Worm (Caenorhabditis elegans) whole organism, L1 larva: ENCODE results near the gene C45B11.2.

ENCODE experiments used
- aly-2 ChIP-seq: fragments of 150-350 bp; optimal IDR thresholded peaks from 2 replicates; lab custom pipeline; 2014; ENCODE audit warnings: missing biosample characterization, missing genetic modification characterization
- ama-1 ChIP-seq: fragments of 150-350 bp; optimal IDR thresholded peaks from 2 replicates; lab custom pipeline; 2014
- ceh-63 ChIP-seq: fragments of 200-800 bp; sonication (Bioruptor generic); optimal IDR thresholded peaks from 2 replicates; lab custom pipeline; 2018; ENCODE audit warnings: mild to moderate bottlenecking, missing genetic modification characterization, missing compliant biosample characterization
- ceh-8 ChIP-seq: fragments of 200-800 bp; sonication (Bioruptor generic); optimal IDR thresholded peaks from 2 replicates; lab custom pipeline; 2018; ENCODE audit warnings: mild to moderate bottlenecking, missing genetic modification characterization, moderate library complexity, missing compliant biosample characterization
- ceh-82 ChIP-seq, 3 experiments: fragments of 150-350 bp in 1 of 3; sonication (generic microtip) in 2 of 3; optimal IDR thresholded peaks; 2 replicates each; lab custom pipeline; 2014 to 2017; ENCODE audit warnings: missing biosample characterization in 3 of 3, missing genetic modification characterization in 3 of 3
- ceh-90 ChIP-seq: sonication (generic microtip); optimal IDR thresholded peaks from 2 replicates; lab custom pipeline; 2016; ENCODE audit warnings: missing genetic modification characterization, missing compliant biosample characterization
- dsc-1 ChIP-seq: sonication (generic microtip); optimal IDR thresholded peaks from 2 replicates; lab custom pipeline; 2016; ENCODE audit warnings: mild to moderate bottlenecking, missing genetic modification characterization, missing compliant biosample characterization
- efl-1 ChIP-seq, 4 experiments: fragments of 150-350 bp; optimal IDR thresholded peaks in 3 of 4; peaks in 1 of 4; 1 replicate in 1 of 4; 2 replicates in 3 of 4; lab custom pipeline; 2014; ENCODE audit warnings: missing biosample characterization in 2 of 4, missing genetic modification characterization in 2 of 4, missing genetic modification reagents in 2 of 4
- egl-27 ChIP-seq, 2 experiments: fragments of 150-350 bp in 1 of 2; sonication (generic microtip); optimal IDR thresholded peaks; 3 replicates each; lab custom pipeline; 2017 to 2018; ENCODE audit warnings: missing biosample characterization in 2 of 2, missing genetic modification characterization in 2 of 2, missing genetic modification reagents in 2 of 2
- elt-3 ChIP-seq, 6 experiments: fragments of 150-350 bp in 1 of 6; sonication (generic microtip); optimal IDR thresholded peaks; 2 replicates each; lab custom pipeline; 2017 to 2018; ENCODE audit warnings: missing biosample characterization in 6 of 6, missing genetic modification characterization in 6 of 6, inconsistent platforms in 1 of 6
- ets-5 ChIP-seq: fragments of 200-800 bp; sonication (Bioruptor generic); IDR thresholded peaks from 2 replicates; pipeline ENCODE4 v1.3.6; 2022; ENCODE audit warnings: missing genetic modification characterization, missing compliant biosample characterization
- fos-1 ChIP-seq: fragments of 150-350 bp; optimal IDR thresholded peaks from 2 replicates; lab custom pipeline; 2014; ENCODE audit warnings: missing biosample characterization, missing genetic modification characterization
- grh-1 ChIP-seq: fragments of 200-800 bp; sonication (Bioruptor generic); IDR thresholded peaks from 2 replicates; pipeline ENCODE4 v1.3.6; 2022; ENCODE audit warnings: missing genetic modification reagents, missing genetic modification characterization, missing compliant biosample characterization
- irx-1 ChIP-seq: sonication (generic microtip); optimal IDR thresholded peaks from 2 replicates; lab custom pipeline; 2016; ENCODE audit warnings: missing genetic modification characterization, missing compliant biosample characterization
- isw-1 ChIP-seq: fragments of 200-800 bp; sonication (Bioruptor generic); IDR thresholded peaks from 2 replicates; pipeline ENCODE4 v1.3.6; 2022; ENCODE audit warnings: missing genetic modification characterization, missing compliant biosample characterization
- jun-1 ChIP-seq: fragments of 150-350 bp; optimal IDR thresholded peaks from 2 replicates; lab custom pipeline; 2014; ENCODE audit warnings: missing biosample characterization, missing genetic modification reagents, missing genetic modification characterization
- lin-13 ChIP-seq: fragments of 150-350 bp; optimal IDR thresholded peaks from 2 replicates; lab custom pipeline; 2014; ENCODE audit warnings: missing biosample characterization, missing genetic modification reagents, missing genetic modification characterization
- lin-14 ChIP-seq: fragments of 200-800 bp; sonication (Bioruptor generic); optimal IDR thresholded peaks from 2 replicates; lab custom pipeline; 2018; ENCODE audit warnings: mild to moderate bottlenecking, missing genetic modification characterization, moderate library complexity, missing compliant biosample characterization
- lin-15B ChIP-seq: fragments of 150-350 bp; sonication (generic microtip); optimal IDR thresholded peaks from 3 replicates; lab custom pipeline; 2014; ENCODE audit warnings: missing biosample characterization, missing genetic modification characterization
- lin-35 ChIP-seq, 2 experiments: fragments of 150-350 bp; optimal IDR thresholded peaks; 2 replicates each; lab custom pipeline; 2014; ENCODE audit warnings: missing biosample characterization in 2 of 2, missing genetic modification characterization in 2 of 2, missing genetic modification reagents in 2 of 2
- lin-39 ChIP-seq: fragments of 150-350 bp; optimal IDR thresholded peaks from 2 replicates; lab custom pipeline; 2014; ENCODE audit warnings: missing biosample characterization, missing genetic modification reagents, missing genetic modification characterization
- lir-3 ChIP-seq: sonication (generic microtip); optimal IDR thresholded peaks from 2 replicates; lab custom pipeline; 2016; ENCODE audit warnings: mild to moderate bottlenecking, missing genetic modification characterization, moderate library complexity, missing compliant biosample characterization; ENCODE audit not compliant: poor library complexity
- lsy-2 ChIP-seq, 2 experiments: fragments of 150-350 bp; optimal IDR thresholded peaks; 2 replicates each; lab custom pipeline; 2014; ENCODE audit warnings: missing biosample characterization in 2 of 2, missing genetic modification characterization in 2 of 2
- mdl-1 ChIP-seq, 2 experiments: fragments of 150-350 bp; optimal IDR thresholded peaks; 2 replicates each; lab custom pipeline; 2014 to 2017; ENCODE audit warnings: missing biosample characterization in 2 of 2, missing genetic modification characterization in 2 of 2, inconsistent platforms in 1 of 2
- mef-2 ChIP-seq: fragments of 150-350 bp; optimal IDR thresholded peaks from 2 replicates; lab custom pipeline; 2014; ENCODE audit warnings: missing biosample characterization, missing genetic modification characterization
- mep-1 ChIP-seq: fragments of 150-350 bp; optimal IDR thresholded peaks from 2 replicates; lab custom pipeline; 2014; ENCODE audit warnings: missing biosample characterization, missing genetic modification characterization
- nhr-11 ChIP-seq: fragments of 150-350 bp; optimal IDR thresholded peaks from 2 replicates; lab custom pipeline; 2014; ENCODE audit warnings: missing biosample characterization, missing genetic modification characterization
- nhr-19 ChIP-seq: fragments of 200-800 bp; sonication (Bioruptor generic); conservative IDR thresholded peaks from 2 replicates; pipeline ENCODE4 v1.3.6; 2022; ENCODE audit warnings: missing genetic modification characterization, missing compliant biosample characterization
- nhr-20 ChIP-seq: sonication (generic microtip); optimal IDR thresholded peaks from 2 replicates; lab custom pipeline; 2016; ENCODE audit warnings: mild to moderate bottlenecking, missing genetic modification characterization, missing compliant biosample characterization
- nhr-28 ChIP-seq: fragments of 150-350 bp; optimal IDR thresholded peaks from 2 replicates; lab custom pipeline; 2014; ENCODE audit warnings: missing biosample characterization, missing genetic modification characterization
- nhr-47 ChIP-seq: sonication (generic microtip); optimal IDR thresholded peaks from 2 replicates; lab custom pipeline; 2016; ENCODE audit warnings: mild to moderate bottlenecking, missing genetic modification characterization, moderate library complexity, missing compliant biosample characterization
- nhr-71 ChIP-seq: sonication (generic microtip); optimal IDR thresholded peaks from 2 replicates; lab custom pipeline; 2016; ENCODE audit warnings: mild to moderate bottlenecking, missing genetic modification characterization, moderate library complexity, missing compliant biosample characterization
- nhr-77 ChIP-seq: fragments of 150-350 bp; optimal IDR thresholded peaks from 2 replicates; lab custom pipeline; 2014; ENCODE audit warnings: missing biosample characterization, missing genetic modification characterization
- nhr-85 ChIP-seq: sonication (generic microtip); peaks from one replicate; lab custom pipeline; 2016; ENCODE audit warnings: missing genetic modification characterization, inconsistent platforms, missing compliant biosample characterization
- nhr-90 ChIP-seq: sonication (generic microtip); optimal IDR thresholded peaks from 2 replicates; lab custom pipeline; 2016; ENCODE audit warnings: mild to moderate bottlenecking, missing genetic modification characterization, missing compliant biosample characterization; ENCODE audit not compliant: poor library complexity
- pag-3 ChIP-seq: sonication (generic microtip); optimal IDR thresholded peaks from 2 replicates; lab custom pipeline; 2017; ENCODE audit warnings: missing genetic modification characterization, mild to moderate bottlenecking, missing compliant biosample characterization, antibody characterized with exemption, borderline replicate concordance; ENCODE audit not compliant: insufficient read depth
- pqm-1 ChIP-seq: sonication (generic microtip); optimal IDR thresholded peaks from 3 replicates; lab custom pipeline; 2017; ENCODE audit warnings: missing biosample characterization, missing genetic modification characterization
- rnt-1 ChIP-seq: sonication (generic microtip); optimal IDR thresholded peaks from 2 replicates; lab custom pipeline; 2016; ENCODE audit warnings: mild to moderate bottlenecking, missing genetic modification characterization, moderate library complexity, missing compliant biosample characterization
- skn-1 ChIP-seq: fragments of 150-350 bp; optimal IDR thresholded peaks from 2 replicates; lab custom pipeline; 2014; ENCODE audit warnings: missing biosample characterization, missing genetic modification characterization
- snu-23 ChIP-seq: sonication (generic microtip); optimal IDR thresholded peaks from 2 replicates; lab custom pipeline; 2016; ENCODE audit warnings: missing genetic modification characterization, missing compliant biosample characterization
- sptf-1 ChIP-seq: fragments of 150-350 bp; optimal IDR thresholded peaks from 2 replicates; lab custom pipeline; 2014; ENCODE audit warnings: missing biosample characterization, missing genetic modification characterization
- sup-37 ChIP-seq: fragments of 200-800 bp; sonication (Bioruptor generic); optimal IDR thresholded peaks from 2 replicates; lab custom pipeline; 2018; ENCODE audit warnings: mild to moderate bottlenecking, missing genetic modification characterization, missing compliant biosample characterization
- tbx-2 ChIP-seq: sonication (generic microtip); optimal IDR thresholded peaks from 2 replicates; lab custom pipeline; 2016; ENCODE audit warnings: missing genetic modification characterization, missing compliant biosample characterization
- unc-130 ChIP-seq: fragments of 150-350 bp; optimal IDR thresholded peaks from 2 replicates; lab custom pipeline; 2017; ENCODE audit warnings: missing biosample characterization, missing genetic modification characterization, inconsistent platforms
- xbp-1 ChIP-seq: sonication (generic microtip); optimal IDR thresholded peaks from 2 replicates; lab custom pipeline; 2016; ENCODE audit warnings: missing genetic modification characterization, missing compliant biosample characterization
- zag-1 ChIP-seq: fragments of 150-350 bp; optimal IDR thresholded peaks from 2 replicates; lab custom pipeline; 2014; ENCODE audit warnings: missing biosample characterization, missing genetic modification characterization
- zip-4 ChIP-seq: fragments of 200-800 bp; sonication (Bioruptor generic); optimal IDR thresholded peaks from 2 replicates; lab custom pipeline; 2018; ENCODE audit warnings: mild to moderate bottlenecking, missing genetic modification characterization, moderate library complexity, missing compliant biosample characterization
- ztf-4 ChIP-seq: fragments of 150-350 bp; optimal IDR thresholded peaks from 2 replicates; lab custom pipeline; 2014; ENCODE audit warnings: missing biosample characterization, missing genetic modification characterization

Gene C45B11.2

DNA sequence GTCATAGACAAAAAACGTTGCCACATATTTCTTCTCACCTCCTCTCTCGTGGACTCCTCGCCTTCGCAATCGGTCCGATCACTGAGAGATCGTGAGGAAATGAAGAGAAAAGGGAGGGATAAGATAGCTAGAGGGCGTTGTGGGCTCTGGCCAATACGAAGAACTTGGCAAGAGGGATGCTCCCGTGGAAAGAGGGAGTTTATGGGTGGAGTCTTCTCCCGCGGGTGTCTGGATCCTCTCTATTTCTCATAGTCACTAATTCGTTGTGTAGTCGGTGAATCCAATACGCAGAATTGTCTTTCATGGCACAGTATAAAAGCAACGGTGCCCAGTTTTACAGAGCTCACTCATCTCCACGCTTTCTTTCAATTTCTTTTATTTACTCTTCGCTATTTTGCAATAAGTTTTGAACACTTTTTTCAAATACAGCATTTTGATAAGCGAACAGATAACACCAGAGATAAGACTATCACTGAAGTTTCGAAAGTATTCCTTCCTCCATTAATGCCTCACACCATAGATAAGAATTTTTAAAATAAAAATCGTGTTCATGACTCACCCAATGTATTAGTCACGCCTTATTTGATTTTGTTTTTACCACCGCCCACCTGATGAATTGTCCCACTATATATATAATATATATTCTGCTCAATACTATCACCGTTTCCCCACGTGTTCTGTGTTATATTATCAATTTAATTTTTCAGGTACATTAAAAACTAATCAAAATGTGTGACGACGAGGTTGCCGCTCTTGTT lies 38.0 kb downstream of the C45B11.2 start, which contains the start of gene act-1 (continued):
- TF ChIP-seq grh-1, result no peak
- no peak for TF ChIP-seq ztf-4 (tag; lab: Kevin White, UChicago)
- peak; percentile 65 for TF ChIP-seq pqm-1
- TF ChIP-seq zip-4 (GFP tag; lab: Kevin White, UChicago), result peak; percentile 14
- TF ChIP-seq aly-2 (tag; lab: Kevin White, UChicago), result no peak
- TF ChIP-seq mef-2 (tag; lab: Kevin White, UChicago), result no peak
- peak; percentile 11 to 51 for TF ChIP-seq lsy-2 (tag; optimal IDR thresholded peaks at IDR 0.05; lab: Kevin White, UChicago)
- peak; percentile 77 for TF ChIP-seq rnt-1 (tag; lab: Kevin White, UChicago)
- TF ChIP-seq ceh-82 (tag; optimal IDR thresholded peaks at IDR 0.05; lab: Kevin White, UChicago), result no peak
- TF ChIP-seq dsc-1 (tag; lab: Kevin White, UChicago), result peak; percentile 60
- TF ChIP-seq nhr-85 (tag; lab: Kevin White, UChicago), result no peak
- peak in 1 of 2 experiments; percentile 3 for TF ChIP-seq lin-35 (GFP tag; optimal IDR thresholded peaks at IDR 0.05; lab: Kevin White, UChicago)
- TF ChIP-seq isw-1 (GFP tag; lab: Robert Waterston, UW), result no peak
- TF ChIP-seq ets-5 (GFP tag; lab: Robert Waterston, UW), result no peak
- TF ChIP-seq skn-1 (tag; lab: Kevin White, UChicago), result no peak

DNA sequence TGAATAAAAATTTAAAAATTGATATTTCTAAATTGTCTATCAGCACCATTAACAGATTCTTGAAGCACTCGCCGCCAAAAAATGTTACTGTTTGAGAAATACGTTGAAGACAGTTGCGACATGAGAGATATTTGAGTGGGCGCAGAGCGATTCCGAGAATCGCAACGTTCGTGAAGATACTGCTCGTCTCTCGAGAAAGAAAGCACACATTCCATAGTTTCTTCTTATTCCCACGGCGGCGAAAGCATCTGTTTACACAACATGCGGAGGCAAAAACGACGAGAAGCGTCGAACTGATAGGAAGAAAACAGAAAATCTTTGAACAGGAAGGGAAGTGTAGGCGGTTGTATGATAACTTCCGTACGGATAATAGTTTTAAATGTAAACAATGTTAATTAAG lies 40.0 kb downstream of the C45B11.2 start:
- TF ChIP-seq sup-37 (GFP tag; lab: Kevin White, UChicago), result peak; percentile 71
- TF ChIP-seq nhr-71 (tag; lab: Kevin White, UChicago), result peak; percentile 93
- TF ChIP-seq irx-1 (tag; lab: Kevin White, UChicago), result peak; percentile 49
- TF ChIP-seq lsy-2 (tag; optimal IDR thresholded peaks at IDR 0.05; lab: Kevin White, UChicago), result peak; percentile 32 to 44
- TF ChIP-seq mdl-1 (tag; optimal IDR thresholded peaks at IDR 0.05; lab: Kevin White, UChicago), result peak in 1 of 2 experiments; percentile 22
- no peak for TF ChIP-seq elt-3 (tag; optimal IDR thresholded peaks at IDR 0.05; lab: Kevin White, UChicago)
- peak; percentile 80 for TF ChIP-seq nhr-20 (tag; lab: Kevin White, UChicago)
- peak; percentile 14 for TF ChIP-seq lin-13 (GFP tag; lab: Kevin White, UChicago)
- TF ChIP-seq ceh-90 (tag; lab: Kevin White, UChicago), result no peak
- TF ChIP-seq lin-15B, result no peak
- no peak for TF ChIP-seq sptf-1 (tag; lab: Kevin White, UChicago)
- no peak for TF ChIP-seq jun-1 (tag; lab: Kevin White, UChicago)
- TF ChIP-seq xbp-1, result peak; percentile 37
- no peak for TF ChIP-seq ceh-63 (GFP tag; lab: Kevin White, UChicago)
- peak; percentile 12 for TF ChIP-seq fos-1 (tag; lab: Kevin White, UChicago)
- peak; percentile 21 for TF ChIP-seq lir-3 (tag; lab: Kevin White, UChicago)
- no peak for TF ChIP-seq mef-2 (tag; lab: Kevin White, UChicago)
- peak; percentile 49 for TF ChIP-seq mep-1 (tag; lab: Kevin White, UChicago)
- TF ChIP-seq efl-1 (optimal IDR thresholded peaks at IDR 0.05; lab: Kevin White, UChicago), result peak; percentile 25 to 39
- TF ChIP-seq efl-1 (GFP tag; optimal IDR thresholded peaks at IDR 0.05 in 1 of 2; lab: Kevin White, UChicago), result peak in 1 of 2 experiments; percentile 81
- peak; percentile 24 for TF ChIP-seq nhr-90 (tag; lab: Kevin White, UChicago)
- TF ChIP-seq ceh-82 (tag; optimal IDR thresholded peaks at IDR 0.05; lab: Kevin White, UChicago), result peak; percentile 1 to 55 (median 34)
- TF ChIP-seq nhr-28 (tag; lab: Kevin White, UChicago), result no peak
- no peak for TF ChIP-seq zag-1 (tag; lab: Kevin White, UChicago)
- TF ChIP-seq ama-1 (lab: Kevin White, UChicago), result peak; percentile 83
- peak; percentile 84 for TF ChIP-seq nhr-19 (GFP tag; lab: Robert Waterston, UW)
- TF ChIP-seq nhr-47, result peak; percentile 71
- TF ChIP-seq nhr-77 (tag; lab: Kevin White, UChicago), result peak; percentile 78
- TF ChIP-seq lin-14 (GFP tag; lab: Kevin White, UChicago), result peak; percentile 88
- TF ChIP-seq pag-3, result peak; percentile 40
- TF ChIP-seq nhr-11 (tag; lab: Kevin White, UChicago), result peak; percentile 81
- peak; percentile 23 for TF ChIP-seq lin-39
- TF ChIP-seq ceh-8, result no peak
- peak in 1 of 2 experiments; percentile 24 for TF ChIP-seq egl-27 (tag; optimal IDR thresholded peaks at IDR 0.05; lab: Kevin White, UChicago)
- peak; percentile 96 for TF ChIP-seq aly-2 (tag; lab: Kevin White, UChicago)
- TF ChIP-seq rnt-1 (tag; lab: Kevin White, UChicago), result peak; percentile 88
- TF ChIP-seq snu-23 (GFP tag; lab: Kevin White, UChicago), result peak; percentile 76
- peak; percentile 35 for TF ChIP-seq unc-130 (tag; lab: Kevin White, UChicago)
- peak; percentile 81 for TF ChIP-seq ztf-4 (tag; lab: Kevin White, UChicago)
- TF ChIP-seq dsc-1 (tag; lab: Kevin White, UChicago), result peak; percentile 67
- TF ChIP-seq tbx-2 (tag; lab: Kevin White, UChicago), result peak; percentile 58
